Fruit fly (Drosophila melanogaster): ENCODE results near the gene Cyp28a5.
A peak's percentile ranks its signal among the peaks of the same experiment; 100 is the strongest.

Cyp28a5 gene

dm6 chr2L:13977073-13977472, at the start of gene Cyp28a5:
TSS of gene Cyp28a5 (plus strand) at chr2L:13977302.
- TF ChIP-seq CG8319 (GFP tag; optimal IDR thresholded peaks at IDR 0.05) (no peak), Eip93F (GFP tag; optimal IDR thresholded peaks at IDR 0.05) (no peak), Ets21C (GFP tag; optimal IDR thresholded peaks at IDR 0.05) (no peak), Hr38 (GFP tag; optimal IDR thresholded peaks at IDR 0.05) (no peak), CG11294 (GFP tag; IDR thresholded peaks at IDR 0.05) (no peak), Gug (GFP tag; IDR thresholded peaks at IDR 0.05) (no peak), dac (GFP tag; optimal IDR thresholded peaks at IDR 0.05) (no peak), Hr39 (GFP tag; optimal IDR thresholded peaks at IDR 0.05) (no peak), cyc (GFP tag; optimal IDR thresholded peaks at IDR 0.05) (no peak), svp (GFP tag) (no peak), ss (GFP tag; optimal IDR thresholded peaks at IDR 0.05) (no peak), Smox (GFP tag; optimal IDR thresholded peaks at IDR 0.05) (no peak), CG3919 (GFP tag; optimal IDR thresholded peaks at IDR 0.05) (no peak), CG1621 (tag; optimal IDR thresholded peaks at IDR 0.05) (no peak), acj6 (GFP tag; optimal IDR thresholded peaks at IDR 0.05) (no peak), Ets96B (tag; optimal IDR thresholded peaks at IDR 0.05) (no peak), CG10631 (GFP tag; optimal IDR thresholded peaks at IDR 0.05) (no peak), CG6163 (GFP tag; IDR thresholded peaks at IDR 0.05) (no peak), Sox102F (GFP tag; optimal IDR thresholded peaks at IDR 0.05) (no peak), CG6792 (GFP tag; optimal IDR thresholded peaks at IDR 0.05) (no peak)

dm6 chr2L:13928461-13928860, 48.6 kb upstream of the Cyp28a5 start:
- TF ChIP-seq net (GFP tag; optimal IDR thresholded peaks at IDR 0.05) (peak; percentile 6), CG15336 (GFP tag; IDR thresholded peaks at IDR 0.05) (peak; percentile 61), CG11294 (GFP tag; IDR thresholded peaks at IDR 0.05) (no peak), CG32006 (GFP tag; optimal IDR thresholded peaks at IDR 0.05) (peak; percentile 12), CG6276 (GFP tag; optimal IDR thresholded peaks at IDR 0.05) (peak; percentile 63), Eip78C (GFP tag) (peak; percentile 55)

dm6 chr2L:13931318-13931717, 45.8 kb upstream of the Cyp28a5 start, which contains the start of gene CG42711:
TSS of gene CG42711 (minus strand) at chr2L:13931362.
- peak; percentile 50 for TF ChIP-seq OdsH (GFP tag; optimal IDR thresholded peaks at IDR 0.05)
- peak; percentile 57 for TF ChIP-seq svp (GFP tag)
- TF ChIP-seq eg (GFP tag; IDR thresholded peaks at IDR 0.05), result peak; percentile 78
- no peak for TF ChIP-seq CG4318 (GFP tag; optimal IDR thresholded peaks at IDR 0.05)
- TF ChIP-seq CG3919 (GFP tag; optimal IDR thresholded peaks at IDR 0.05), result peak; percentile 3
- TF ChIP-seq cyc (GFP tag; optimal IDR thresholded peaks at IDR 0.05), result no peak
- peak; percentile 22; the same call in 1 of the 2 replicates for TF ChIP-seq CG11294 (GFP tag; IDR thresholded peaks at IDR 0.05)
- TF ChIP-seq topi (GFP tag; optimal IDR thresholded peaks at IDR 0.05), result no peak
- peak; percentile 10 for TF ChIP-seq pdm3 (GFP tag; optimal IDR thresholded peaks at IDR 0.05)
- TF ChIP-seq CG8632 (GFP tag; optimal IDR thresholded peaks at IDR 0.05), result peak; percentile 38
- peak; percentile 37 for TF ChIP-seq acj6 (GFP tag; optimal IDR thresholded peaks at IDR 0.05)
- TF ChIP-seq CG15336 (GFP tag; IDR thresholded peaks at IDR 0.05), result peak; percentile 81
- peak; percentile 35 for TF ChIP-seq CG6792 (GFP tag; optimal IDR thresholded peaks at IDR 0.05)
- peak; percentile 18 for TF ChIP-seq achi (GFP tag; optimal IDR thresholded peaks at IDR 0.05)
- TF ChIP-seq Hr4 (GFP tag; optimal IDR thresholded peaks at IDR 0.05), result peak; percentile 30
- TF ChIP-seq CG34406 (GFP tag; optimal IDR thresholded peaks at IDR 0.05), result peak; percentile 5
- TF ChIP-seq CG10669 (GFP tag; optimal IDR thresholded peaks at IDR 0.05), result peak; percentile 6
- TF ChIP-seq CG6808 (GFP tag; optimal IDR thresholded peaks at IDR 0.05), result no peak
- no peak for TF ChIP-seq Sox14 (GFP tag; optimal IDR thresholded peaks at IDR 0.05)
- TF ChIP-seq CG10631 (GFP tag; optimal IDR thresholded peaks at IDR 0.05), result peak; percentile 12
- TF ChIP-seq Sox102F (GFP tag; optimal IDR thresholded peaks at IDR 0.05), result no peak
- peak; percentile 73 for TF ChIP-seq CG8119 (GFP tag; IDR thresholded peaks at IDR 0.05)
- peak; percentile 69 for TF ChIP-seq Eip78C (GFP tag)
- TF ChIP-seq CG6276 (GFP tag; optimal IDR thresholded peaks at IDR 0.05), result peak; percentile 34
- TF ChIP-seq net (GFP tag; optimal IDR thresholded peaks at IDR 0.05), result peak; percentile 18
- no peak for TF ChIP-seq CG31627 (GFP tag; optimal IDR thresholded peaks at IDR 0.05)
- TF ChIP-seq vri (GFP tag; optimal IDR thresholded peaks at IDR 0.05), result no peak

All from whole organism, prepupa.